Worm (Caenorhabditis elegans): Measurements from ENCODE around the gene C38H2.2.

DNA sequence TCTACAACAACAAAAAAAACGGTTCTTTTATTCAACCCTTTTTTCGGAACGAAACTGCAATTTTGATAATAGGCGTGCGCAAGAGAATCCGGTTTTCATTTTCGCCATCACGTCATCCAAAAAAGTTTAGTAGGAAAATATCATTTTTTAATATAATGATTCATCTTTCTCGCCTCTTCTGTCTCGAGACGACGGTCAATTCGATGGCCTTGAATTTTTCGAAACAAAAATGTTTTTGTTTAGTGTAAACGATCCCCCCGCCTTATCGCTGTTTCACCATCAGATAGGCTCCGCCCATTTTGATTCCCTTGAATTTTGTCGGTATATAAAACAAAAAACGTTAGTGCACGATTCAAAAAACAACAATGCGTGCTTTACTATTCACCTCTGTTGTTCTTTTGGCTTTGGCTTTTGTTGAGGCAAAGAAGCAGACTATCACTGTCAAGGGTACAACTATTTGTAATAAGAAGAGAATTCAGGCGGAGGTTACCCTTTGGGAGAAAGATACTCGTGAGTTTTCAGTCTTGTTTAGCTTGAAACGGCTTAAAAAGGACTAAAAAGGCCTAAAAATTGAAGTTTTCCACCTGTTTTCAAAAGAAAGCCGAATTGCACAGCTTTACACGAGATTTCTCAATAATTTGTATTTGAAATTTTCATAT is 43.9 kb upstream of the C38H2.2 start, which contains the start of gene ttr-15:
- TF ChIP-seq ama-1 (optimal IDR thresholded peaks at IDR 0.05) (no peak), ztf-11 (tag; optimal IDR thresholded peaks at IDR 0.05) (no peak), elt-3 (tag; optimal IDR thresholded peaks at IDR 0.05) (no peak), fos-1 (tag; optimal IDR thresholded peaks at IDR 0.05) (no peak)

All from whole organism, L3 larva.